Worm (Caenorhabditis elegans): ENCODE data around the gene ins-1.
A peak's percentile ranks its signal among the peaks of the same experiment; 100 is the strongest.

ins-1 gene

ce11 chrIV:10424535-10424934 is 12.0 kb upstream of the ins-1 start, which contains the start of gene F13B12.1:
Gene F13B12.1, minus strand, starts transcription at chrIV:10424635.
- TF ChIP-seq scrt-1 (GFP tag; IDR thresholded peaks at IDR 0.05), result no peak
- TF ChIP-seq pes-1 (GFP tag; IDR thresholded peaks at IDR 0.05), result no peak
- no peak for TF ChIP-seq F13C5.2 (tag; optimal IDR thresholded peaks at IDR 0.05)

ce11 chrIV:10425129-10425528 is 11.4 kb upstream of the ins-1 start:
- TF ChIP-seq B0310.2 (tag; optimal IDR thresholded peaks at IDR 0.05) (no peak), hnd-1 (tag; optimal IDR thresholded peaks at IDR 0.05) (no peak), F13C5.2 (tag; optimal IDR thresholded peaks at IDR 0.05) (peak; percentile 8), flt-1 (GFP tag; IDR thresholded peaks at IDR 0.05) (no peak), ceh-36 (tag; optimal IDR thresholded peaks at IDR 0.05) (no peak)

- no peak for TF ChIP-seq hmbx-1 (tag; optimal IDR thresholded peaks at IDR 0.05)
- no peak for TF ChIP-seq scrt-1 (GFP tag; IDR thresholded peaks at IDR 0.05)
- no peak for TF ChIP-seq ceh-36 (tag; optimal IDR thresholded peaks at IDR 0.05)
- TF ChIP-seq ets-7 (tag; optimal IDR thresholded peaks at IDR 0.05), result no peak
- TF ChIP-seq tbx-37 (GFP tag; conservative IDR thresholded peaks at IDR 0.05), result no peak
- TF ChIP-seq hmg-4 (GFP tag; optimal IDR thresholded peaks at IDR 0.05), result no peak
- TF ChIP-seq tbx-11 (GFP tag; IDR thresholded peaks at IDR 0.05), result no peak
- TF ChIP-seq pes-1 (GFP tag; IDR thresholded peaks at IDR 0.05), result no peak
- TF ChIP-seq B0310.2 (tag; optimal IDR thresholded peaks at IDR 0.05), result no peak
- no peak for TF ChIP-seq hnd-1 (tag; optimal IDR thresholded peaks at IDR 0.05)
- no peak for TF ChIP-seq aly-1 (tag; optimal IDR thresholded peaks at IDR 0.05)
- no peak for TF ChIP-seq F13C5.2 (tag; optimal IDR thresholded peaks at IDR 0.05)
- no peak for TF ChIP-seq ceh-13 (GFP tag; optimal IDR thresholded peaks at IDR 0.05)
These were observed 7.4 kb upstream of the ins-1 start, which contains the start of gene F13B12.2 for ce11 chrIV:10429129-10429528. Gene F13B12.2, minus strand, starts transcription at chrIV:10429130.

DNA sequence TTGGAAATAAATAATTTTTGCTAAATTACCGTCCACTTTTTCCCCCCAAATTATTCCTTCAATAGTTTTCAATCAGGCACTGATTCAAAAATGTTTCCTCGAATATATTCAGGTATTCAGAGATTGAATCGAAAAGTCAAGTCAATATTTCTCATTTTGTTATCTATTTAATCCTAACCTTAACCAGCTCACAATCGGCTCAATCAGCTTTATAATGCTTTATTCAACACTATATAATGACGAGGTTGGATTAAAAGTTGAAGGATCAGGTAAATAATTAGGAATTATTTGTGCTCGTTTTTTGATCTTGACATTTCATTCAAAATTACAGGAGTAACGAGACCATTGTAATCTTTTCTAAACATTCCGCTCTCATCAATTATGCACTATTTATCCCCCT is 6.0 kb upstream of the ins-1 start:
- no peak for TF ChIP-seq ceh-13 (GFP tag; optimal IDR thresholded peaks at IDR 0.05)
- TF ChIP-seq flt-1 (GFP tag; IDR thresholded peaks at IDR 0.05), result no peak
- TF ChIP-seq hmbx-1 (tag; optimal IDR thresholded peaks at IDR 0.05), result no peak
- TF ChIP-seq sea-1 (GFP tag; conservative IDR thresholded peaks at IDR 0.05), result no peak
- TF ChIP-seq ama-1 (optimal IDR thresholded peaks at IDR 0.05), result no peak
- TF ChIP-seq F13C5.2 (tag; optimal IDR thresholded peaks at IDR 0.05), result no peak
- no peak for TF ChIP-seq tbx-11 (GFP tag; IDR thresholded peaks at IDR 0.05)
- no peak for TF ChIP-seq tra-4 (tag; optimal IDR thresholded peaks at IDR 0.05)
- TF ChIP-seq ets-7 (tag; optimal IDR thresholded peaks at IDR 0.05), result no peak

- no peak for TF ChIP-seq flt-1 (GFP tag; IDR thresholded peaks at IDR 0.05)
- TF ChIP-seq B0310.2 (tag; optimal IDR thresholded peaks at IDR 0.05), result no peak
- TF ChIP-seq ceh-13 (GFP tag; optimal IDR thresholded peaks at IDR 0.05), result no peak
- TF ChIP-seq hmbx-1 (tag; optimal IDR thresholded peaks at IDR 0.05), result no peak
- no peak for TF ChIP-seq tbx-11 (GFP tag; IDR thresholded peaks at IDR 0.05)
- no peak for TF ChIP-seq ets-7 (tag; optimal IDR thresholded peaks at IDR 0.05)
- TF ChIP-seq tra-4 (tag; optimal IDR thresholded peaks at IDR 0.05), result no peak
These were observed 613 bp downstream of the ins-1 start for ce11 chrIV:10437114-10437513.

DNA sequence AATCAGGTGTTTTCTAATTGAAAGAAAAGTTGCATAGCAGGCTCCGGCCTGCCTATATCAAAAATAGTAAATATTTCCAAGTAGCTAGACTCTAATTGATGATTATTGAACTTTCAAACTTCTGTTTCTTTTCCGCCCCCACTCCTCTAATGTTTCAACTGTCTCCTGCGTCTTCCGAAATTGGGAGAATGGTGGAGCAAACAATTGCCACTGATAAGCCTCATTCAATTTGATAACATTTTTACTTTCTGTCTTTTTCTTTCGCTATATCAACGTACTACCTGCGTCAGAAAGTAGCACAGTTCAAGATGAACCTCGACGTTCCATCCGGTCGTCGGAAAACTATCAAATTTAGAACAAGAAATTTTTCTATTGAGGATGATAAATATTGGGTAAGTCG is 2.4 kb downstream of the ins-1 start, which contains the start of gene F13B12.3:
F13B12.3 (plus strand) TSS at position 223 of the 400 bp plus-strand sequence.
- TF ChIP-seq pes-1 (GFP tag; IDR thresholded peaks at IDR 0.05) (no peak), hmg-4 (GFP tag; optimal IDR thresholded peaks at IDR 0.05) (no peak), hmbx-1 (tag; optimal IDR thresholded peaks at IDR 0.05) (no peak), hnd-1 (tag; optimal IDR thresholded peaks at IDR 0.05) (no peak), aly-1 (tag; optimal IDR thresholded peaks at IDR 0.05) (no peak), tra-4 (tag; optimal IDR thresholded peaks at IDR 0.05) (no peak), tbx-11 (GFP tag; IDR thresholded peaks at IDR 0.05) (no peak), ama-1 (optimal IDR thresholded peaks at IDR 0.05) (no peak), sea-1 (GFP tag; conservative IDR thresholded peaks at IDR 0.05) (no peak), scrt-1 (GFP tag; IDR thresholded peaks at IDR 0.05) (no peak), ceh-36 (tag; optimal IDR thresholded peaks at IDR 0.05) (no peak), B0310.2 (tag; optimal IDR thresholded peaks at IDR 0.05) (no peak), F13C5.2 (tag; optimal IDR thresholded peaks at IDR 0.05) (no peak)

DNA sequence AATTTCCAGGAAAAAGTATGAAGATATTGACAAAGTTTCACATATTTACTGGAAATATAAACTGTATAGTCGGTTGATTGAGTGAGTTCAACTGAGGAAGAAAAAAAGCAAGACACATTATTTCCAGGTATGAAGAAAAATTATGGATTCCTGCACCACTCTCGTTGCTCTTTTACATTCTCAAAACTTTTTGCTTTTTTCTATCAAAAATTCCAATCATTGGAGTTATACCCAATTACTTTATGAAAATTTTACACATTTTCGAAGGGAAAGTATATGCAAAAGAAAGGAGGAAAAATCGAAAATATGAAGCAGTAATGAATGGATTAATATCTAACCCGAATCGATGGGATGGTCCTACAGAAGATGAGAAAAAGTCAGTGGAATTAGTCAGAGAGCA is 6.4 kb downstream of the ins-1 start:
- no peak for TF ChIP-seq hmbx-1 (tag; optimal IDR thresholded peaks at IDR 0.05)
- TF ChIP-seq ama-1 (optimal IDR thresholded peaks at IDR 0.05), result no peak
- no peak for TF ChIP-seq ceh-36 (tag; optimal IDR thresholded peaks at IDR 0.05)
- no peak for TF ChIP-seq F13C5.2 (tag; optimal IDR thresholded peaks at IDR 0.05)
- no peak for TF ChIP-seq hnd-1 (tag; optimal IDR thresholded peaks at IDR 0.05)
- no peak for TF ChIP-seq scrt-1 (GFP tag; IDR thresholded peaks at IDR 0.05)
- TF ChIP-seq pes-1 (GFP tag; IDR thresholded peaks at IDR 0.05), result no peak
- no peak for TF ChIP-seq flt-1 (GFP tag; IDR thresholded peaks at IDR 0.05)
- TF ChIP-seq hmg-4 (GFP tag; optimal IDR thresholded peaks at IDR 0.05), result no peak
- TF ChIP-seq aly-1 (tag; optimal IDR thresholded peaks at IDR 0.05), result no peak
- no peak for TF ChIP-seq sea-1 (GFP tag; conservative IDR thresholded peaks at IDR 0.05)
- no peak for TF ChIP-seq ets-7 (tag; optimal IDR thresholded peaks at IDR 0.05)
- TF ChIP-seq tra-4 (tag; optimal IDR thresholded peaks at IDR 0.05), result no peak
- TF ChIP-seq ceh-13 (GFP tag; optimal IDR thresholded peaks at IDR 0.05), result no peak

ce11 chrIV:10443510-10443909 is 7.0 kb downstream of the ins-1 start, which contains the start of gene F13B12.7:
Gene F13B12.7, plus strand, starts transcription at chrIV:10443810.
- TF ChIP-seq tra-4 (tag; optimal IDR thresholded peaks at IDR 0.05) (no peak), hnd-1 (tag; optimal IDR thresholded peaks at IDR 0.05) (no peak), ama-1 (optimal IDR thresholded peaks at IDR 0.05) (no peak), ceh-13 (GFP tag; optimal IDR thresholded peaks at IDR 0.05) (no peak), tbx-11 (GFP tag; IDR thresholded peaks at IDR 0.05) (no peak), ceh-36 (tag; optimal IDR thresholded peaks at IDR 0.05) (no peak), ets-7 (tag; optimal IDR thresholded peaks at IDR 0.05) (no peak), sea-1 (GFP tag; conservative IDR thresholded peaks at IDR 0.05) (no peak), B0310.2 (tag; optimal IDR thresholded peaks at IDR 0.05) (no peak), hmbx-1 (tag; optimal IDR thresholded peaks at IDR 0.05) (no peak)
